Fruit fly (Drosophila melanogaster) whole organism, pupa: ENCODE data around the gene CG3323.

Source experiments
- CG10348 ChIP-seq: fragments of 200-800 bp; sonication (Bioruptor generic); IDR thresholded peaks from 2 replicates; pipeline ENCODE4 v1.3.6; 2022; ENCODE audit warnings: missing biosample characterization, missing genetic modification characterization
- CG12605 ChIP-seq: fragments of 200-800 bp; sonication (Bioruptor generic); IDR thresholded peaks from 2 replicates; pipeline ENCODE4 v1.3.6; 2022; ENCODE audit warnings: missing biosample characterization, missing genetic modification characterization
- CG14655 ChIP-seq: fragments of 200-800 bp; sonication (Bioruptor generic); optimal IDR thresholded peaks from 3 replicates; lab custom pipeline; 2017; ENCODE audit warnings: mild to moderate bottlenecking, missing biosample characterization, missing genetic modification reagents, missing genetic modification characterization
- CG15710 ChIP-seq: fragments of 200-800 bp; sonication (Bioruptor generic); optimal IDR thresholded peaks from 2 replicates; lab custom pipeline; 2018; ENCODE audit warnings: missing biosample characterization, mild to moderate bottlenecking, missing genetic modification characterization, moderate library complexity
- CG34367 ChIP-seq: fragments of 200-800 bp; sonication (Bioruptor generic); optimal IDR thresholded peaks from 2 replicates; lab custom pipeline; 2018; ENCODE audit warnings: missing biosample characterization, mild to moderate bottlenecking, missing genetic modification characterization
- CG8159 ChIP-seq: fragments of 200-800 bp; sonication (Bioruptor generic); optimal IDR thresholded peaks from 3 replicates; lab custom pipeline; 2018; ENCODE audit warnings: missing biosample characterization, mild to moderate bottlenecking, missing genetic modification characterization, moderate library complexity
- D1 ChIP-seq: fragments of 200-800 bp; sonication (Bioruptor generic); optimal IDR thresholded peaks from 2 replicates; lab custom pipeline; 2018; ENCODE audit warnings: missing biosample characterization, mild to moderate bottlenecking, missing genetic modification characterization, moderate library complexity
- EcR ChIP-seq: fragments of 200-800 bp; sonication (Bioruptor generic); optimal IDR thresholded peaks from 3 replicates; lab custom pipeline; 2019; ENCODE audit warnings: missing biosample characterization, missing genetic modification characterization, mild to moderate bottlenecking, moderate library complexity, missing genetic modification reagents
- fd96Ca ChIP-seq: fragments of 200-800 bp; sonication (Bioruptor generic); IDR thresholded peaks from 3 replicates; pipeline ENCODE4 v1.3.6; 2022; ENCODE audit warnings: missing biosample characterization, missing genetic modification characterization
- gl ChIP-seq: fragments of 200-800 bp; sonication (Bioruptor generic); optimal IDR thresholded peaks from 2 replicates; lab custom pipeline; 2018; ENCODE audit warnings: missing biosample characterization, mild to moderate bottlenecking, missing genetic modification characterization

dm6 chrX:5299957-5300356 is 5.5 kb downstream of the CG3323 start:
- no peak for TF ChIP-seq EcR (GFP tag; lab: Kevin White, UChicago)
- TF ChIP-seq D1, result no peak
- TF ChIP-seq gl (tag; lab: Kevin White, UChicago), result no peak
- TF ChIP-seq CG14655, result no peak
- no peak for TF ChIP-seq CG15710 (tag; lab: Kevin White, UChicago)
- TF ChIP-seq CG34367 (tag; lab: Kevin White, UChicago), result no peak
- TF ChIP-seq fd96Ca (GFP tag; lab: Robert Waterston, UW), result no peak
- no peak for TF ChIP-seq CG12605 (GFP tag; lab: Robert Waterston, UW)
- no peak for TF ChIP-seq CG10348 (GFP tag; lab: Robert Waterston, UW)
- peak; percentile 36 for TF ChIP-seq CG8159 (tag; lab: Kevin White, UChicago)
